Fruit fly (Drosophila melanogaster) whole organism, pupa: ENCODE measurements around the gene CG13898.

Source experiments
- CG10348 ChIP-seq: fragments of 200-800 bp; sonication (Bioruptor generic); IDR thresholded peaks from 2 replicates; pipeline ENCODE4 v1.3.6; 2022; ENCODE audit warnings: missing biosample characterization, missing genetic modification characterization
- CG15710 ChIP-seq: fragments of 200-800 bp; sonication (Bioruptor generic); optimal IDR thresholded peaks from 2 replicates; lab custom pipeline; 2018; ENCODE audit warnings: missing biosample characterization, mild to moderate bottlenecking, missing genetic modification characterization, moderate library complexity
- CG17806 ChIP-seq: fragments of 200-800 bp; sonication (Bioruptor generic); optimal IDR thresholded peaks from 2 replicates; lab custom pipeline; 2018; ENCODE audit warnings: missing biosample characterization, mild to moderate bottlenecking, missing genetic modification characterization, moderate library complexity
- CG32121 ChIP-seq: fragments of 200-800 bp; sonication (Bioruptor generic); IDR thresholded peaks from 2 replicates; pipeline ENCODE4 v1.3.6; 2022; ENCODE audit warnings: missing biosample characterization, missing genetic modification characterization
- CG34367 ChIP-seq: fragments of 200-800 bp; sonication (Bioruptor generic); optimal IDR thresholded peaks from 2 replicates; lab custom pipeline; 2018; ENCODE audit warnings: missing biosample characterization, mild to moderate bottlenecking, missing genetic modification characterization
- CG4496 ChIP-seq: fragments of 200-800 bp; sonication (Bioruptor generic); IDR thresholded peaks from 3 replicates; pipeline ENCODE4 v1.3.6; 2022; ENCODE audit warnings: missing biosample characterization, missing genetic modification characterization
- CG8159 ChIP-seq: fragments of 200-800 bp; sonication (Bioruptor generic); optimal IDR thresholded peaks from 3 replicates; lab custom pipeline; 2018; ENCODE audit warnings: missing biosample characterization, mild to moderate bottlenecking, missing genetic modification characterization, moderate library complexity
- CG8301 ChIP-seq: fragments of 200-800 bp; sonication (Bioruptor generic); optimal IDR thresholded peaks from 2 replicates; lab custom pipeline; 2018; ENCODE audit warnings: missing biosample characterization, mild to moderate bottlenecking, missing genetic modification characterization
- CG9948 ChIP-seq: fragments of 200-800 bp; sonication (Bioruptor generic); optimal IDR thresholded peaks from 2 replicates; lab custom pipeline; 2018; ENCODE audit warnings: missing biosample characterization, mild to moderate bottlenecking, missing genetic modification characterization, moderate library complexity
- D1 ChIP-seq: fragments of 200-800 bp; sonication (Bioruptor generic); optimal IDR thresholded peaks from 2 replicates; lab custom pipeline; 2018; ENCODE audit warnings: missing biosample characterization, mild to moderate bottlenecking, missing genetic modification characterization, moderate library complexity
- EcR ChIP-seq: fragments of 200-800 bp; sonication (Bioruptor generic); optimal IDR thresholded peaks from 3 replicates; lab custom pipeline; 2019; ENCODE audit warnings: missing biosample characterization, missing genetic modification characterization, mild to moderate bottlenecking, moderate library complexity, missing genetic modification reagents
- Ets98B ChIP-seq: fragments of 200-800 bp; sonication (Bioruptor generic); IDR thresholded peaks from 2 replicates; pipeline ENCODE4 v1.3.6; 2022; ENCODE audit warnings: missing biosample characterization, missing genetic modification characterization
- fd96Ca ChIP-seq: fragments of 200-800 bp; sonication (Bioruptor generic); IDR thresholded peaks from 3 replicates; pipeline ENCODE4 v1.3.6; 2022; ENCODE audit warnings: missing biosample characterization, missing genetic modification characterization
- gl ChIP-seq: fragments of 200-800 bp; sonication (Bioruptor generic); optimal IDR thresholded peaks from 2 replicates; lab custom pipeline; 2018; ENCODE audit warnings: missing biosample characterization, mild to moderate bottlenecking, missing genetic modification characterization

- TF ChIP-seq EcR (GFP tag; lab: Kevin White, UChicago) (no peak), Ets98B (GFP tag; lab: Robert Waterston, UW) (no peak), CG34367 (no peak), CG9948 (tag; lab: Kevin White, UChicago) (no peak), CG8159 (tag; lab: Kevin White, UChicago) (no peak), CG15710 (no peak), fd96Ca (no peak), gl (tag; lab: Kevin White, UChicago) (no peak), CG10348 (GFP tag; lab: Robert Waterston, UW) (no peak), CG17806 (tag; lab: Kevin White, UChicago) (peak; percentile 8), D1 (tag; lab: Kevin White, UChicago) (no peak), CG4496 (GFP tag; lab: Robert Waterston, UW) (peak; percentile 58; the same call in 2 of the 3 replicates), CG8301 (tag; lab: Kevin White, UChicago) (peak; percentile 35), CG32121 (GFP tag; lab: Robert Waterston, UW) (no peak)
These were observed 14.9 kb downstream of the CG13898 start for dm6 chr3L:788961-789360.
